Fruit fly (Drosophila melanogaster): ENCODE results near the gene sturkopf.

sturkopf gene

DNA sequence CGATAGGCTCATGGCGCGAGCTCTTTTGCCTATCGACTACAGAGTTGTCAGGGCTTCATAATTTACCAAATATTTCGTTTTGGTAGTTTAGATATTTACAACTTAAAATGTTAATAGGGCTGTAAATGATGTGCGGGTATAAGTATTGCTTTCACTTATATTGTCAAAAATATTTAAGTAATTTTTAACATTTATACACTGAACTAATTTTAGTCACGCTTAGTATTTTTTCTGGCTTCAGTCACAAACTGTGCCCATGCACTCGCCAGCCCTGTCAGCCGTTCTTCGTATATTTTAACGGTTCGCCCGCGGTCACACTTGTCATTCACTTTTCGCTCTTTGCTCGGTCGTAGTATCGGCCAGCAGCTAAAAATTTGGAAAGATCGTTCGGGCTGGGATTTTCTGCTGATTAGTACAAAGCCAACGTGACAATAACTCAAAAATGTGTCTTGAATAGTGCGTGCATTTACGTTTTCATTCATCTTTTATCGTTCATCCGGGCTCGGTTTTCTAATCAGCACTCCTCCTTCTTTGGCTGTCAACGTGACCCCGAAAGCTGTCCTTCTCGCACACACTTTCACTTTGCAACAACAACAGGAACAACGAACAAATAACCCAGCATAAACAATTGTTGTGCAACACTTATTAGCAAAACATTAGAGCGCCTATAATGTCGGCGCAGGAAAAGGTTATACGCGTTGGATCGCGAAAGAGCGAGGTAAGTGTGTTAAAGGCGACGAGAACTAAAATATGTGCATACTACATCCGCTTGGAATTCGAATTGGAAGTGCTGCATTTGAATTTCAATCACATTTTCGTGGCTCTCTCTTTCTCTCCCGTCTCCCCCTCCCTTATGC, 21.6 kb upstream of the sturkopf start, which contains the start of the genes Hmbs and CG2211 (continued):
- TF ChIP-seq insv (GFP tag; optimal IDR thresholded peaks at IDR 0.05) (peak; percentile 38 to 93), CG18262 (tag; optimal IDR thresholded peaks at IDR 0.05) (peak; percentile 83), run (tag; optimal IDR thresholded peaks at IDR 0.05) (peak; percentile 57), gsb (GFP tag; IDR thresholded peaks at IDR 0.05) (peak; percentile 50; the same call in 1 of the 2 replicates), cas (GFP tag; IDR thresholded peaks at IDR 0.05) (0 out of 2 replicates have a peak, but pooled peaks have one; percentile 57), jigr1 (GFP tag; IDR thresholded peaks at IDR 0.05) (peak; percentile 53; the same call in 2 of the 3 replicates), CG3847 (GFP tag; IDR thresholded peaks at IDR 0.05) (peak; percentile 92), Opbp (GFP tag; IDR thresholded peaks at IDR 0.05; ENCODE audit: partially characterized antibody) (peak; percentile 55; the same call in 1 of the 3 replicates), shn (GFP tag; optimal IDR thresholded peaks at IDR 0.05) (peak; percentile 87), gt (GFP tag; IDR thresholded peaks at IDR 0.05) (no peak), disco-r (GFP tag; optimal IDR thresholded peaks at IDR 0.05) (peak; percentile 64), exex (tag; optimal IDR thresholded peaks at IDR 0.05) (peak; percentile 68), unc-4 (GFP tag; IDR thresholded peaks at IDR 0.05; ENCODE audit: partially characterized antibody) (peak; percentile 48; the same call in 1 of the 2 replicates), CG10462 (GFP tag; optimal IDR thresholded peaks at IDR 0.05) (peak; percentile 69), vvl (GFP tag; IDR thresholded peaks at IDR 0.05) (peak; percentile 94), Jarid2 (GFP tag; optimal IDR thresholded peaks at IDR 0.05) (peak; percentile 64), CG30020 (tag; optimal IDR thresholded peaks at IDR 0.05) (peak; percentile 81), CG8359 (GFP tag; optimal IDR thresholded peaks at IDR 0.05; ENCODE audit: borderline replicate concordance) (no peak), zen (tag; optimal IDR thresholded peaks at IDR 0.05) (peak; percentile 87), bcd (GFP tag; optimal IDR thresholded peaks at IDR 0.05) (peak; percentile 82), B-H1 (GFP tag; IDR thresholded peaks at IDR 0.05) (peak; percentile 80), Xbp1 (GFP tag; optimal IDR thresholded peaks at IDR 0.05) (peak; percentile 91), crol (GFP tag; IDR thresholded peaks at IDR 0.05) (peak; percentile 33; the same call in 1 of the 2 replicates), Blimp-1 (GFP tag; optimal IDR thresholded peaks at IDR 0.05) (peak; percentile 93), CG1832 (GFP tag; optimal IDR thresholded peaks at IDR 0.05) (no peak), gem (tag; optimal IDR thresholded peaks at IDR 0.05) (peak; percentile 89), GATAe (GFP tag; conservative IDR thresholded peaks at IDR 0.05) (no peak; the same call in 1 of the 2 replicates), chm (GFP tag; IDR thresholded peaks at IDR 0.05) (peak; percentile 83), lmd (GFP tag; IDR thresholded peaks at IDR 0.05) (peak; percentile 83), mam (GFP tag; optimal IDR thresholded peaks at IDR 0.05) (peak; percentile 91), Lim3 (GFP tag; IDR thresholded peaks at IDR 0.05) (no peak; the same call in 1 of the 2 replicates), CG6683 (GFP tag; optimal IDR thresholded peaks at IDR 0.05) (peak; percentile 75), CoRest (tag; optimal IDR thresholded peaks at IDR 0.05) (peak; percentile 88), CG11247 (GFP tag; IDR thresholded peaks at IDR 0.05) (peak; percentile 85), lbe (GFP tag; optimal IDR thresholded peaks at IDR 0.05) (peak; percentile 86), Adf1 (GFP tag; IDR thresholded peaks at IDR 0.05) (peak; percentile 29; the same call in 1 of the 2 replicates), eyg (GFP tag; optimal IDR thresholded peaks at IDR 0.05) (peak; percentile 75), CG8944 (GFP tag; optimal IDR thresholded peaks at IDR 0.05) (peak; percentile 89), pum (GFP tag; optimal IDR thresholded peaks at IDR 0.05) (peak; percentile 75), CG14965 (GFP tag; optimal IDR thresholded peaks at IDR 0.05; ENCODE audit: borderline replicate concordance) (no peak), CG11398 (GFP tag; optimal IDR thresholded peaks at IDR 0.05) (peak; percentile 57), CG5180 (GFP tag; optimal IDR thresholded peaks at IDR 0.05) (peak; percentile 65), CG10267 (tag; optimal IDR thresholded peaks at IDR 0.05) (peak; percentile 88), CG15011 (GFP tag; optimal IDR thresholded peaks at IDR 0.05) (peak; percentile 69), E2f1 (GFP tag; IDR thresholded peaks at IDR 0.05) (peak; percentile 79), CG2199 (GFP tag; IDR thresholded peaks at IDR 0.05) (no peak), Awh (GFP tag; IDR thresholded peaks at IDR 0.05) (peak; percentile 82), CG9876 (GFP tag; optimal IDR thresholded peaks at IDR 0.05) (peak; percentile 84)

All from whole organism, embryonic.